Fruit fly (Drosophila melanogaster): Measurements from ENCODE around the gene Or67b.

Or67b gene

DNA sequence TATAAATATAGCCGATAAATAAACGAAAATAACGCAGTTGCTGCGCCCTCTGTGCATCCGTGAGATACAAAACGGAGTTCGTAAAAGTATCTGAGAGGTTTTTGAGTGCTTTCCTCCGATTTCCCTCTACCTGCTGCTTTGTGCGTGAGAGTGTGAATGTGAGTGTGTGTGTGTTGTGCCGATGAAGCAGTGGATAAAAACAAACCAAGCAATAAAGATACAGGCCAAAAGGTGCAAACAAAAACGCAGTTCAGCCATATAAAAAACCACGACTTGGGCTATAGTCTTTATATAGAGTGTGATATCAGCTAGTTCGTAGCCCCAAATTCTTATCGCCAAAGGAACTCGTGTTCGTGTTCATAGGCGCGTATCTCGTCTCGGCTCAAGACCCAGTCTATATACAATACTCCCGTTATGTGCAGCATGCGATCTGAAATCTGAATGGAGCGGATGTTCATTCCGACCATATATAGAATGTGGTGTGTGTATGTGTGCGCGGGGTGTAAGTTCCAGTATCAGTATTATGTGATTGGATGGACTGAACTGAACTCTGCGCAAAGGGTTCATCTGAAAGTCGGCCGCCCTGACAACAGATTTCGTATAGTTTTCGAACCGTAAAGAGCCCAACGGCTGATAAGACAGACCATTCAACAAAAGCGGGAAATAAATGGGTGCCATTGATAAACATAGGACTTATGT, 13.4 kb downstream of the Or67b start:
- TF ChIP-seq EcR (GFP tag; optimal IDR thresholded peaks at IDR 0.05), result no peak
- no peak for TF ChIP-seq Dll (optimal IDR thresholded peaks at IDR 0.05)
- TF ChIP-seq psq (optimal IDR thresholded peaks at IDR 0.05), result no peak
- TF ChIP-seq CG8478 (optimal IDR thresholded peaks at IDR 0.05), result no peak
- TF ChIP-seq usp (GFP tag; optimal IDR thresholded peaks at IDR 0.05), result no peak
- no peak for TF ChIP-seq pan (optimal IDR thresholded peaks at IDR 0.05)

dm6 chr3L:9614589-9615442, 14.2 kb downstream of the Or67b start, which contains the start of gene LanB2:
Gene LanB2 (plus strand): TSS chr3L:9614914.
- TF ChIP-seq usp (GFP tag; optimal IDR thresholded peaks at IDR 0.05) (no peak), EcR (GFP tag; optimal IDR thresholded peaks at IDR 0.05) (no peak), psq (optimal IDR thresholded peaks at IDR 0.05) (no peak), CG8478 (optimal IDR thresholded peaks at IDR 0.05) (no peak)

DNA sequence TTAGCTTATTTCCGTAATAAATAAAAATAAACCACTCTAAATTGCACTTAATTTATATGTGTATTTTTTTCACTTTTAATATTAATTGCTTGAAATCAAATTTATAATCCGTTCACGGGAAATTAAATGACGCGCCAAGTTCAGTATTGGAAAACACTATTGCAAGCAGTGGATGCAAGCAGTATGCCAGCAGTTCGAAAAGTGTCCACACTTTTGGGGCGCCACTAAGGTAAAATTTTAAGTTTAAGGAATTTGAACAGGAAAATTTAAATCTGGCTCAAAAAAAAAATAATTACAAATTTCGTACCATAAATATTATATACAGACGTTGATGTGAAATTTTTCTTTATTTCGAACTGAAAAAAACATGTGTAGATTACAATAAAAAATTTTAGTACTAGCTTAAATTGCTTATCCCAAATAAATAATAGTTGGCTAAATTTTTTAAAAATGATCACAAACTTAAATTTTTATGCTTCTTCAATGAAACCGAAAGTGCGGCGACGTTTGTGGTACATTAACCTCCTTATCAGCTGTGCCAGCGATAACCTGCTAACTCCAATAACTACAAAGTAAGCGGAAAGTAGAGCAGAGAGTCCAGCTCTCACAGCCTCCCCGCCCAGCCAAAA, 14.9 kb downstream of the Or67b start:
- TF ChIP-seq pan (optimal IDR thresholded peaks at IDR 0.05) (no peak), psq (optimal IDR thresholded peaks at IDR 0.05) (no peak), CG8478 (optimal IDR thresholded peaks at IDR 0.05) (no peak), EcR (GFP tag; optimal IDR thresholded peaks at IDR 0.05) (no peak), Dll (optimal IDR thresholded peaks at IDR 0.05) (no peak)

DNA sequence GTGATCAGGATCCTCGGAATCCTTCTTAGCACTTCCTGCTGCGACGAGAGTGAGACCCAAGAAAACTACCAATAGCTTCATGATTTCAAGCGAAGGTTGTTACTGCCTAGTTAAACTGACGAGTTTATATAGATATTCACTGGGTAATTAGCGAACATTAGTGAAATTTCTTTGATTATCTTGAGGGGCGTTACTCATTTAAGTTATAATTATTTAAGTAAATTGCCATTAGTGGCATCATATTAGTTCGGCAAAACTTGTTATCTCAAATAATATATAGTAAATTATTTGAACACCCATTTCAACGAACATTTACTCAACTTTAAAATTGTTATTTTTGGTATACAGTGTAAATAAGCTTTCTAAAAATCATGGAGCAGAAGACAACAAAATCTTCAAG, 27.8 kb downstream of the Or67b start, which contains the start of the genes CG3088 and CG3306:
CG3088 (minus strand) TSS at position 101 of the 400 bp plus-strand sequence.
CG3306 (plus strand) TSS at position 299 of the 400 bp plus-strand sequence.
- TF ChIP-seq pan (optimal IDR thresholded peaks at IDR 0.05) (no peak), usp (GFP tag; optimal IDR thresholded peaks at IDR 0.05) (no peak), psq (optimal IDR thresholded peaks at IDR 0.05) (no peak), CG8478 (optimal IDR thresholded peaks at IDR 0.05) (no peak), EcR (GFP tag; optimal IDR thresholded peaks at IDR 0.05) (no peak), Dll (optimal IDR thresholded peaks at IDR 0.05) (no peak)

dm6 chr3L:9598688-9599087, 30.3 kb downstream of the Or67b start, which contains the start of gene CG3222:
Gene CG3222 (plus strand): TSS chr3L:9598988.
- TF ChIP-seq EcR (GFP tag; optimal IDR thresholded peaks at IDR 0.05) (no peak), CG8478 (optimal IDR thresholded peaks at IDR 0.05) (no peak), Dll (optimal IDR thresholded peaks at IDR 0.05) (no peak), usp (GFP tag; optimal IDR thresholded peaks at IDR 0.05) (no peak), psq (optimal IDR thresholded peaks at IDR 0.05) (no peak), pan (optimal IDR thresholded peaks at IDR 0.05) (no peak)

DNA sequence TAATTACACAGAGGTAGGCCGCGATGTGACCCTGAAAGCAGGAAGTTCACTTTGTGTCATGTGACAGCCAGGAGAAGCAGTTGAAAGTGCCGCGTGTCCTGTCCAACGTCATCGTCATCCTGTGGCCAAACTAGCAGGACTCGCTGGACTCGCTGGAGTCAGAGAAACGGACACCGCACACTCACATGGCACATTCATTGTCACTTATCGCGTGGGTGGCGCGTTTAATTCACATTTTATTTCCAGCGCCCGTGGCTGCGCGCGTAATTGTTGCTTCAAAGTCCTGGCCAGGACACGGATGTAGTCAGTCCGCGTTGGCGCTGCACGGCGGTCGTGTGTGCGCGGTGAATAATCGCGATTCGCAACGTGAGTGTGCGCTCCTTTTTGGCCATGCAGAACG, 31.5 kb downstream of the Or67b start, which contains the start of gene Tmc:
Tmc (plus strand) TSS at position 301 of the 400 bp plus-strand sequence.
- no peak for TF ChIP-seq EcR (GFP tag; optimal IDR thresholded peaks at IDR 0.05)
- no peak for TF ChIP-seq Dll (optimal IDR thresholded peaks at IDR 0.05)
- TF ChIP-seq usp (GFP tag; optimal IDR thresholded peaks at IDR 0.05), result no peak
- no peak for TF ChIP-seq CG8478 (optimal IDR thresholded peaks at IDR 0.05)
- TF ChIP-seq psq (optimal IDR thresholded peaks at IDR 0.05), result no peak
- no peak for TF ChIP-seq pan (optimal IDR thresholded peaks at IDR 0.05)

dm6 chr3L:9583388-9583787, 45.6 kb downstream of the Or67b start:
- no peak for TF ChIP-seq Dll (optimal IDR thresholded peaks at IDR 0.05)
- TF ChIP-seq pan (optimal IDR thresholded peaks at IDR 0.05), result no peak
- TF ChIP-seq EcR (GFP tag; optimal IDR thresholded peaks at IDR 0.05), result no peak
- no peak for TF ChIP-seq usp (GFP tag; optimal IDR thresholded peaks at IDR 0.05)
- TF ChIP-seq psq (optimal IDR thresholded peaks at IDR 0.05), result no peak
- TF ChIP-seq CG8478 (optimal IDR thresholded peaks at IDR 0.05), result no peak

Measured in whole organism.